Fruit fly (Drosophila melanogaster) whole organism, embryonic: ENCODE results near the gene CG10710.

Experiments used
- BtbVII ChIP-seq: fragments of 200-800 bp; sonication (Bioruptor generic); optimal IDR thresholded peaks from 3 replicates; lab custom pipeline; 2017; ENCODE audit warnings: missing biosample characterization, mild to moderate bottlenecking, missing genetic modification characterization
- CG10654 ChIP-seq: fragments of 200-800 bp; sonication (Bioruptor generic); optimal IDR thresholded peaks from 2 replicates; lab custom pipeline; 2016; ENCODE audit warnings: missing biosample characterization, missing genetic modification characterization
- CG11695 ChIP-seq: fragments of 200-800 bp; sonication (Bioruptor generic); IDR thresholded peaks from 3 replicates; pipeline ENCODE4 v1.3.6; 2022; ENCODE audit warnings: missing biosample characterization, missing genetic modification characterization
- CG12071 ChIP-seq: fragments of 200-800 bp; sonication (Bioruptor generic); optimal IDR thresholded peaks from 3 replicates; lab custom pipeline; 2018; ENCODE audit warnings: missing biosample characterization, mild to moderate bottlenecking, missing genetic modification characterization
- CG12155 ChIP-seq: fragments of 200-800 bp; sonication (Bioruptor generic); optimal IDR thresholded peaks from 3 replicates; lab custom pipeline; 2016; ENCODE audit warnings: missing biosample characterization, missing genetic modification characterization
- CG12236 ChIP-seq: fragments of 200-800 bp; sonication (Bioruptor generic); optimal IDR thresholded peaks from 2 replicates; lab custom pipeline; 2016; ENCODE audit warnings: missing biosample characterization, missing genetic modification characterization
- CG13424 ChIP-seq: fragments of 200-800 bp; sonication (Bioruptor generic); optimal IDR thresholded peaks from 2 replicates; lab custom pipeline; 2019; ENCODE audit warnings: missing biosample characterization, mild to moderate bottlenecking, missing genetic modification characterization, moderate library complexity
- CG13775 ChIP-seq: fragments of 200-800 bp; sonication (Bioruptor generic); optimal IDR thresholded peaks from 3 replicates; lab custom pipeline; 2017; ENCODE audit warnings: missing biosample characterization, mild to moderate bottlenecking, missing genetic modification characterization
- CG14014 ChIP-seq: fragments of 200-800 bp; sonication (Bioruptor generic); IDR thresholded peaks from 2 replicates; pipeline ENCODE4 v1.3.6; 2022; ENCODE audit warnings: missing biosample characterization, missing genetic modification characterization
- CG15011 ChIP-seq: fragments of 200-800 bp; sonication (Bioruptor generic); optimal IDR thresholded peaks from 3 replicates; lab custom pipeline; 2018; ENCODE audit warnings: missing biosample characterization, mild to moderate bottlenecking, missing genetic modification characterization
- CG15073 ChIP-seq: fragments of 200-800 bp; sonication (Bioruptor generic); optimal IDR thresholded peaks from 2 replicates; lab custom pipeline; 2016; ENCODE audit warnings: missing biosample characterization, missing genetic modification characterization
- CG15479 ChIP-seq: fragments of 200-800 bp; sonication (Bioruptor generic); optimal IDR thresholded peaks from 3 replicates; lab custom pipeline; 2019; ENCODE audit warnings: missing biosample characterization, mild to moderate bottlenecking, missing genetic modification characterization, moderate library complexity
- CG17385 ChIP-seq: fragments of 200-800 bp; sonication (Bioruptor generic); optimal IDR thresholded peaks from 3 replicates; lab custom pipeline; 2018; ENCODE audit warnings: missing biosample characterization, mild to moderate bottlenecking, missing genetic modification characterization
- CG32532 ChIP-seq: fragments of 200-800 bp; sonication (Bioruptor generic); IDR thresholded peaks from 2 replicates; pipeline ENCODE4 v1.3.6; 2022; ENCODE audit warnings: missing biosample characterization, missing genetic modification characterization
- CG3407 ChIP-seq: fragments of 200-800 bp; sonication (Bioruptor generic); optimal IDR thresholded peaks from 2 replicates; lab custom pipeline; 2018; ENCODE audit warnings: missing biosample characterization, mild to moderate bottlenecking, missing genetic modification characterization
- CG3995 ChIP-seq: fragments of 200-800 bp; sonication (Bioruptor generic); optimal IDR thresholded peaks from 3 replicates; lab custom pipeline; 2016; ENCODE audit warnings: missing biosample characterization, missing genetic modification characterization
- CG4707 ChIP-seq: fragments of 200-800 bp; sonication (Bioruptor generic); optimal IDR thresholded peaks from 2 replicates; lab custom pipeline; 2018; ENCODE audit warnings: missing biosample characterization, mild to moderate bottlenecking, missing genetic modification characterization, moderate library complexity
- CG7556 ChIP-seq: fragments of 200-800 bp; sonication (Bioruptor generic); optimal IDR thresholded peaks from 2 replicates; lab custom pipeline; 2017; ENCODE audit warnings: missing biosample characterization, mild to moderate bottlenecking, missing genetic modification characterization
- CG8388 ChIP-seq: fragments of 200-800 bp; sonication (Bioruptor generic); optimal IDR thresholded peaks from 2 replicates; lab custom pipeline; 2019; ENCODE audit warnings: missing biosample characterization, mild to moderate bottlenecking, missing genetic modification characterization, moderate library complexity
- CoRest ChIP-seq: fragments of 200-800 bp; sonication (Bioruptor generic); optimal IDR thresholded peaks from 3 replicates; lab custom pipeline; 2018; ENCODE audit warnings: missing biosample characterization, mild to moderate bottlenecking, missing genetic modification characterization, moderate library complexity
- Doc3 ChIP-seq: fragments of 200-800 bp; sonication (Bioruptor generic); IDR thresholded peaks from 3 replicates; pipeline ENCODE4 v1.3.6; 2022; ENCODE audit warnings: missing biosample characterization, missing genetic modification characterization; ENCODE audit not compliant: partially characterized antibody
- Gug ChIP-seq: fragments of 200-800 bp; sonication (Bioruptor generic); IDR thresholded peaks from 4 replicates; pipeline ENCODE4 v1.3.6; 2022; ENCODE audit warnings: missing biosample characterization, missing genetic modification characterization
- H15 ChIP-seq: fragments of 200-800 bp; sonication (Bioruptor generic); IDR thresholded peaks from 3 replicates; pipeline ENCODE4 v1.3.6; 2022; ENCODE audit warnings: missing biosample characterization, missing genetic modification characterization
- MBD-R2 ChIP-seq: fragments of 200-800 bp; sonication (Bioruptor generic); IDR thresholded peaks from 2 replicates; pipeline ENCODE4 v1.3.6; 2022; ENCODE audit warnings: missing biosample characterization, missing genetic modification characterization
- Mes4 ChIP-seq: fragments of 200-800 bp; sonication (Bioruptor generic); optimal IDR thresholded peaks from 2 replicates; lab custom pipeline; 2016; ENCODE audit warnings: missing biosample characterization, missing genetic modification characterization
- Pdp1 ChIP-seq, 2 experiments: fragments of 200-800 bp; sonication (Bioruptor generic); optimal IDR thresholded peaks; 3 replicates each; lab custom pipeline; 2016; ENCODE audit warnings: missing biosample characterization in 2 of 2, missing genetic modification characterization in 2 of 2, mild to moderate bottlenecking in 1 of 2, moderate library complexity in 1 of 2
- Poxn ChIP-seq: fragments of 200-800 bp; sonication (Bioruptor generic); IDR thresholded peaks from 2 replicates; pipeline ENCODE4 v1.3.6; 2022; ENCODE audit warnings: missing biosample characterization, missing genetic modification characterization
- az2 ChIP-seq: fragments of 200-800 bp; sonication (Bioruptor generic); optimal IDR thresholded peaks from 3 replicates; lab custom pipeline; 2016; ENCODE audit warnings: missing biosample characterization, missing genetic modification characterization
- bigmax ChIP-seq: fragments of 200-800 bp; sonication (Bioruptor generic); optimal IDR thresholded peaks from 2 replicates; lab custom pipeline; 2018; ENCODE audit warnings: missing biosample characterization, mild to moderate bottlenecking, missing genetic modification characterization
- bowl ChIP-seq: fragments of 200-800 bp; sonication (Bioruptor generic); IDR thresholded peaks from 2 replicates; pipeline ENCODE4 v1.3.6; 2022; ENCODE audit warnings: missing biosample characterization, missing genetic modification characterization
- chif ChIP-seq, 2 experiments: fragments of 200-800 bp; sonication (Bioruptor generic); optimal IDR thresholded peaks; 3 replicates each; lab custom pipeline; 2016; ENCODE audit warnings: missing biosample characterization in 2 of 2, missing genetic modification characterization in 2 of 2
- corto ChIP-seq: fragments of 200-800 bp; sonication (Bioruptor generic); optimal IDR thresholded peaks from 2 replicates; lab custom pipeline; 2016; ENCODE audit warnings: missing biosample characterization, mild to moderate bottlenecking, missing genetic modification characterization, moderate library complexity
- croc ChIP-seq: fragments of 200-800 bp; sonication (Bioruptor generic); conservative IDR thresholded peaks from 3 replicates; pipeline ENCODE4 v1.3.6; 2022; ENCODE audit warnings: missing biosample characterization, missing genetic modification characterization
- crol ChIP-seq: fragments of 200-800 bp; sonication (Bioruptor generic); IDR thresholded peaks from 2 replicates; pipeline ENCODE4 v1.3.6; 2022; ENCODE audit warnings: missing biosample characterization, missing genetic modification characterization
- dmrt11E ChIP-seq: fragments of 200-800 bp; sonication (Bioruptor generic); optimal IDR thresholded peaks from 3 replicates; lab custom pipeline; 2018; ENCODE audit warnings: missing biosample characterization, mild to moderate bottlenecking, missing genetic modification characterization, moderate library complexity
- fd64A ChIP-seq: fragments of 200-800 bp; sonication (Bioruptor generic); optimal IDR thresholded peaks from 3 replicates; lab custom pipeline; 2018; ENCODE audit warnings: missing biosample characterization, mild to moderate bottlenecking, missing genetic modification characterization
- gsb-n ChIP-seq: fragments of 200-800 bp; sonication (Bioruptor generic); optimal IDR thresholded peaks from 3 replicates; lab custom pipeline; 2018; ENCODE audit warnings: missing biosample characterization, mild to moderate bottlenecking, missing genetic modification characterization
- ham ChIP-seq: fragments of 200-800 bp; sonication (Bioruptor generic); IDR thresholded peaks from 2 replicates; pipeline ENCODE4 v1.3.6; 2022; ENCODE audit warnings: missing biosample characterization, missing genetic modification characterization
- inv ChIP-seq: fragments of 200-800 bp; sonication (Bioruptor generic); IDR thresholded peaks from 2 replicates; pipeline ENCODE4 v1.3.6; 2022; ENCODE audit warnings: missing biosample characterization, missing genetic modification characterization; ENCODE audit not compliant: partially characterized antibody
- knrl ChIP-seq: fragments of 200-800 bp; sonication (Bioruptor generic); IDR thresholded peaks from 3 replicates; pipeline ENCODE4 v1.3.6; 2022; ENCODE audit warnings: missing biosample characterization, missing genetic modification characterization; ENCODE audit not compliant: partially characterized antibody
- lbe ChIP-seq: fragments of 200-800 bp; sonication (Bioruptor generic); optimal IDR thresholded peaks from 2 replicates; lab custom pipeline; 2016; ENCODE audit warnings: missing biosample characterization, mild to moderate bottlenecking, missing genetic modification characterization
- lmd ChIP-seq: fragments of 200-800 bp; sonication (Bioruptor generic); IDR thresholded peaks from 2 replicates; pipeline ENCODE4 v1.3.6; 2022; ENCODE audit warnings: missing biosample characterization, missing genetic modification characterization
- nerfin-1 ChIP-seq: fragments of 200-800 bp; sonication (Bioruptor generic); optimal IDR thresholded peaks from 3 replicates; lab custom pipeline; 2019; ENCODE audit warnings: missing biosample characterization, mild to moderate bottlenecking, missing genetic modification characterization, moderate library complexity
- ranshi ChIP-seq: fragments of 200-800 bp; sonication (Bioruptor generic); IDR thresholded peaks from 2 replicates; pipeline ENCODE4 v1.3.6; 2022; ENCODE audit warnings: missing biosample characterization, missing genetic modification characterization
- scrt ChIP-seq: fragments of 200-800 bp; sonication (Bioruptor generic); optimal IDR thresholded peaks from 2 replicates; lab custom pipeline; 2018; ENCODE audit warnings: missing biosample characterization, mild to moderate bottlenecking, missing genetic modification characterization, moderate library complexity
- sr ChIP-seq: fragments of 200-800 bp; sonication (Bioruptor generic); IDR thresholded peaks from 3 replicates; pipeline ENCODE4 v1.3.6; 2022; ENCODE audit warnings: missing biosample characterization, missing genetic modification characterization
- tna ChIP-seq: fragments of 200-800 bp; sonication (Bioruptor generic); IDR thresholded peaks from 2 replicates; pipeline ENCODE4 v1.3.6; 2022; ENCODE audit warnings: missing biosample characterization, missing genetic modification characterization; ENCODE audit not compliant: partially characterized antibody
- z ChIP-seq: fragments of 200-800 bp; sonication (Bioruptor generic); IDR thresholded peaks from 3 replicates; pipeline ENCODE4 v1.3.6; 2022; ENCODE audit warnings: missing biosample characterization, missing genetic modification characterization

The CG10710 gene

dm6 chr3L:13478339-13479203 is 40.8 kb downstream of the CG10710 start (continued):
- TF ChIP-seq CoRest (tag; lab: Kevin White, UChicago) (peak; percentile 48), CG14014 (GFP tag; lab: Robert Waterston, UW) (0 out of 2 replicates have a peak, but pooled peaks have one; percentile 44), CG7556 (GFP tag; lab: Kevin White, UChicago) (peak; percentile 20), Pdp1 (GFP tag; optimal IDR thresholded peaks at IDR 0.05; lab: Kevin White, UChicago) (peak in 1 of 2 experiments; percentile 31), CG13424 (tag; lab: Kevin White, UChicago) (peak; percentile 24), Poxn (GFP tag; lab: Robert Waterston, UW) (0 out of 2 replicates have a peak, but pooled peaks have one; percentile 3), dmrt11E (no peak), fd64A (GFP tag; lab: Kevin White, UChicago) (no peak), z (no peak), lmd (peak; percentile 55), CG12071 (GFP tag; lab: Kevin White, UChicago) (no peak), CG8388 (GFP tag; lab: Kevin White, UChicago) (no peak), tna (GFP tag; lab: Robert Waterston, UW) (0 out of 2 replicates have a peak, but pooled peaks have one; percentile 34), scrt (GFP tag; lab: Kevin White, UChicago) (no peak), chif (GFP tag; optimal IDR thresholded peaks at IDR 0.05; lab: Kevin White, UChicago) (no peak), H15 (GFP tag; lab: Robert Waterston, UW) (no peak), knrl (GFP tag; lab: Robert Waterston, UW) (no peak), bigmax (GFP tag; lab: Kevin White, UChicago) (no peak), Gug (GFP tag; lab: Robert Waterston, UW) (no peak; the same call in 3 of the 4 replicates), CG3995 (GFP tag; lab: Kevin White, UChicago) (no peak), bowl (no peak), CG11695 (no peak), nerfin-1 (no peak), CG13775 (GFP tag; lab: Kevin White, UChicago) (no peak), croc (GFP tag; lab: Robert Waterston, UW) (no peak), CG12155 (GFP tag; lab: Kevin White, UChicago) (no peak), CG15011 (GFP tag; lab: Kevin White, UChicago) (no peak), CG12236 (GFP tag; lab: Kevin White, UChicago) (no peak), gsb-n (tag; lab: Kevin White, UChicago) (no peak), CG4707 (GFP tag; lab: Kevin White, UChicago) (no peak), az2 (GFP tag; lab: Kevin White, UChicago) (peak; percentile 4), CG15479 (no peak), inv (GFP tag; lab: Robert Waterston, UW) (no peak), sr (GFP tag; lab: Robert Waterston, UW) (0 out of 3 replicates have a peak, but pooled peaks have one; percentile 37), Mes4 (GFP tag; lab: Kevin White, UChicago) (no peak), CG17385 (peak; percentile 10), crol (GFP tag; lab: Robert Waterston, UW) (peak; percentile 81), ranshi (GFP tag; lab: Robert Waterston, UW) (no peak), MBD-R2 (GFP tag; lab: Robert Waterston, UW) (no peak), Doc3 (GFP tag; lab: Robert Waterston, UW) (no peak), CG3407 (GFP tag; lab: Kevin White, UChicago) (no peak), lbe (GFP tag; lab: Kevin White, UChicago) (no peak), CG15073 (no peak), ham (GFP tag; lab: Robert Waterston, UW) (no peak), corto (GFP tag; lab: Kevin White, UChicago) (no peak), BtbVII (GFP tag; lab: Kevin White, UChicago) (peak; percentile 11), CG10654 (no peak), CG32532 (GFP tag; lab: Robert Waterston, UW) (peak; percentile 61)
